Worm (Caenorhabditis elegans) whole organism, L1 larva: ENCODE measurements around the gene C52B9.4.

Experiments used
- F16B12.6 ChIP-seq: fragments of 150-350 bp; optimal IDR thresholded peaks from 2 replicates; lab custom pipeline; 2014; ENCODE audit warnings: missing biosample characterization, missing genetic modification characterization
- aly-2 ChIP-seq: fragments of 150-350 bp; optimal IDR thresholded peaks from 2 replicates; lab custom pipeline; 2014; ENCODE audit warnings: missing biosample characterization, missing genetic modification characterization
- jun-1 ChIP-seq: fragments of 150-350 bp; optimal IDR thresholded peaks from 2 replicates; lab custom pipeline; 2014; ENCODE audit warnings: missing biosample characterization, missing genetic modification reagents, missing genetic modification characterization
- lin-35 ChIP-seq, 2 experiments: fragments of 150-350 bp; optimal IDR thresholded peaks; 2 replicates each; lab custom pipeline; 2014; ENCODE audit warnings: missing biosample characterization in 2 of 2, missing genetic modification characterization in 2 of 2, missing genetic modification reagents in 2 of 2
- mep-1 ChIP-seq: fragments of 150-350 bp; optimal IDR thresholded peaks from 2 replicates; lab custom pipeline; 2014; ENCODE audit warnings: missing biosample characterization, missing genetic modification characterization
- nhr-11 ChIP-seq: fragments of 150-350 bp; optimal IDR thresholded peaks from 2 replicates; lab custom pipeline; 2014; ENCODE audit warnings: missing biosample characterization, missing genetic modification characterization
- nhr-12 ChIP-seq: sonication (generic microtip); optimal IDR thresholded peaks from 2 replicates; lab custom pipeline; 2017; ENCODE audit warnings: missing biosample characterization, missing genetic modification characterization
- nhr-237 ChIP-seq: fragments of 150-350 bp; optimal IDR thresholded peaks from 2 replicates; lab custom pipeline; 2014; ENCODE audit warnings: missing biosample characterization, missing genetic modification characterization
- zip-4 ChIP-seq: fragments of 200-800 bp; sonication (Bioruptor generic); optimal IDR thresholded peaks from 2 replicates; lab custom pipeline; 2018; ENCODE audit warnings: mild to moderate bottlenecking, missing genetic modification characterization, moderate library complexity, missing compliant biosample characterization

DNA sequence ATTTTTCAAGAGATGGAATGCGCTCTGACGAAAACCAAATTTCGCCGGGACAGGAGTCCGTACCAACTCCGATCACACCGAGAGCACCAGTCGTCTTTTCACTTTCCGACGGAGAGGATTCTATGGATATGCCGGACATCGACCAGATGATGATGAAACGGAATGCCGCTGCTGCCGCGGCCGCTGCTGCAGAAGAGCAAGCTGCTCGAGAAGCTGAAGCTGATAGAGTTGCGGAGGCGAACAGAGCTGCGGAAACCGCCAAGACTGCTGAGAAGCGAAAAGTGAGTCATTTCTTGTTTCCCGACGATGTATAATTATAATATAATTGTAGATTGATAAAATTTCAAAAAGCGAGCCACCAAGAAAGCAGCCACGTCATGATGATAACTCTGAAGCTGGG lies 5.1 kb upstream of the C52B9.4 start:
- TF ChIP-seq mep-1 (tag; lab: Kevin White, UChicago) (no peak), lin-35 (GFP tag; optimal IDR thresholded peaks at IDR 0.05; lab: Kevin White, UChicago) (no peak), nhr-237 (no peak), jun-1 (tag; lab: Kevin White, UChicago) (no peak), F16B12.6 (tag; lab: Kevin White, UChicago) (no peak), aly-2 (tag; lab: Kevin White, UChicago) (no peak), nhr-12 (tag; lab: Kevin White, UChicago) (no peak), nhr-11 (tag; lab: Kevin White, UChicago) (no peak), zip-4 (GFP tag; lab: Kevin White, UChicago) (no peak)
